Worm (Caenorhabditis elegans): Measurements from ENCODE around the gene pho-11.

- TF ChIP-seq dpl-1 (GFP tag; optimal IDR thresholded peaks at IDR 0.05) (no peak), ceh-20 (GFP tag; IDR thresholded peaks at IDR 0.05) (no peak), lin-38 (GFP tag; IDR thresholded peaks at IDR 0.05) (no peak), lin-15B (tag; optimal IDR thresholded peaks at IDR 0.05) (no peak), aly-2 (tag; optimal IDR thresholded peaks at IDR 0.05) (no peak)
These were observed 43.1 kb upstream of the pho-11 start for ce11 chrII:9888549-9888948.

Measured in whole organism, L4 larva.